Worm (Caenorhabditis elegans) whole organism, mixed stage, embryonic: ENCODE data around the gene M03B6.4.

Source experiments
- M03D4.4 ChIP-seq: sonication (generic microtip); optimal IDR thresholded peaks from 2 replicates; lab custom pipeline; 2017; ENCODE audit warnings: mild to moderate bottlenecking, missing genetic modification characterization, missing compliant biosample characterization
- bed-3 ChIP-seq: fragments of 200-800 bp; sonication (Bioruptor generic); optimal IDR thresholded peaks from 3 replicates; lab custom pipeline; 2018; ENCODE audit warnings: mild to moderate bottlenecking, missing genetic modification characterization, moderate library complexity, missing compliant biosample characterization
- blmp-1 ChIP-seq: fragments of 150-350 bp; optimal IDR thresholded peaks from 2 replicates; lab custom pipeline; 2014; ENCODE audit warnings: missing biosample characterization, missing genetic modification characterization
- ceh-39 ChIP-seq: fragments of 150-350 bp; optimal IDR thresholded peaks from 2 replicates; lab custom pipeline; 2014; ENCODE audit warnings: missing biosample characterization, missing genetic modification characterization
- ceh-43 ChIP-seq: fragments of 200-800 bp; sonication (Bioruptor generic); optimal IDR thresholded peaks from 2 replicates; lab custom pipeline; 2018; ENCODE audit warnings: mild to moderate bottlenecking, missing genetic modification characterization, moderate library complexity, missing compliant biosample characterization
- ceh-83 ChIP-seq: fragments of 200-800 bp; sonication (Bioruptor generic); optimal IDR thresholded peaks from 2 replicates; lab custom pipeline; 2018; ENCODE audit warnings: mild to moderate bottlenecking, missing genetic modification characterization, missing compliant biosample characterization
- ces-1 ChIP-seq: fragments of 150-350 bp; optimal IDR thresholded peaks from 2 replicates; lab custom pipeline; 2014; ENCODE audit warnings: missing biosample characterization, missing genetic modification reagents, missing genetic modification characterization
- cnd-1 ChIP-seq: fragments of 200-800 bp; sonication (Bioruptor generic); optimal IDR thresholded peaks from 2 replicates; lab custom pipeline; 2018; ENCODE audit warnings: mild to moderate bottlenecking, missing genetic modification characterization, missing compliant biosample characterization
- drap-1 ChIP-seq: fragments of 200-800 bp; sonication (Bioruptor generic); optimal IDR thresholded peaks from 3 replicates; lab custom pipeline; 2018; ENCODE audit warnings: mild to moderate bottlenecking, missing genetic modification characterization, missing compliant biosample characterization
- elt-1 ChIP-seq: sonication (generic microtip); optimal IDR thresholded peaks from 2 replicates; lab custom pipeline; 2017; ENCODE audit warnings: missing genetic modification characterization, mild to moderate bottlenecking, missing compliant biosample characterization, antibody characterized with exemption, moderate library complexity, borderline replicate concordance; ENCODE audit not compliant: insufficient read depth
- elt-3 ChIP-seq: fragments of 150-350 bp; optimal IDR thresholded peaks from 2 replicates; lab custom pipeline; 2014; ENCODE audit warnings: missing biosample characterization, missing genetic modification characterization
- flh-1 ChIP-seq: fragments of 200-800 bp; sonication (Bioruptor generic); optimal IDR thresholded peaks from 2 replicates; lab custom pipeline; 2018; ENCODE audit warnings: mild to moderate bottlenecking, missing genetic modification characterization, moderate library complexity, missing compliant biosample characterization
- ham-2 ChIP-seq: fragments of 200-800 bp; sonication (Bioruptor generic); optimal IDR thresholded peaks from 2 replicates; lab custom pipeline; 2018; ENCODE audit warnings: mild to moderate bottlenecking, missing genetic modification characterization, missing compliant biosample characterization
- hlh-1 ChIP-seq: fragments of 150-350 bp; optimal IDR thresholded peaks from 2 replicates; lab custom pipeline; 2014; ENCODE audit warnings: missing biosample characterization, missing genetic modification reagents, missing genetic modification characterization
- lin-13 ChIP-seq: fragments of 150-350 bp; optimal IDR thresholded peaks from 2 replicates; lab custom pipeline; 2014; ENCODE audit warnings: missing biosample characterization, missing genetic modification characterization
- lin-32 ChIP-seq: fragments of 200-800 bp; sonication (Bioruptor generic); optimal IDR thresholded peaks from 2 replicates; lab custom pipeline; 2018; ENCODE audit warnings: mild to moderate bottlenecking, missing genetic modification characterization, missing compliant biosample characterization
- lsy-2 ChIP-seq: fragments of 150-350 bp; optimal IDR thresholded peaks from 2 replicates; lab custom pipeline; 2014; ENCODE audit warnings: missing biosample characterization, missing genetic modification characterization
- mab-5 ChIP-seq: fragments of 150-350 bp; optimal IDR thresholded peaks from 2 replicates; lab custom pipeline; 2014; ENCODE audit warnings: missing biosample characterization, missing genetic modification characterization
- mep-1 ChIP-seq: fragments of 150-350 bp; optimal IDR thresholded peaks from 2 replicates; lab custom pipeline; 2017; ENCODE audit warnings: missing biosample characterization, missing genetic modification reagents, missing genetic modification characterization, inconsistent platforms
- mls-2 ChIP-seq: sonication (generic microtip); optimal IDR thresholded peaks from 2 replicates; lab custom pipeline; 2016; ENCODE audit warnings: mild to moderate bottlenecking, missing genetic modification characterization, moderate library complexity, missing compliant biosample characterization
- nhr-12 ChIP-seq: fragments of 150-350 bp; optimal IDR thresholded peaks from 2 replicates; lab custom pipeline; 2014; ENCODE audit warnings: missing biosample characterization, missing genetic modification characterization
- nhr-2 ChIP-seq: fragments of 150-350 bp; optimal IDR thresholded peaks from 2 replicates; lab custom pipeline; 2014; ENCODE audit warnings: missing biosample characterization, missing genetic modification characterization
- nhr-28 ChIP-seq: fragments of 150-350 bp; optimal IDR thresholded peaks from 2 replicates; lab custom pipeline; 2014; ENCODE audit warnings: missing biosample characterization, missing genetic modification characterization
- pha-4 ChIP-seq: fragments of 150-350 bp; optimal IDR thresholded peaks from 2 replicates; lab custom pipeline; 2018; ENCODE audit warnings: missing biosample characterization, missing genetic modification reagents, missing genetic modification characterization
- sem-2 ChIP-seq: fragments of 200-800 bp; sonication (Bioruptor generic); optimal IDR thresholded peaks from 2 replicates; lab custom pipeline; 2018; ENCODE audit warnings: mild to moderate bottlenecking, missing genetic modification characterization, missing compliant biosample characterization
- snpc-4 ChIP-seq: fragments of 150-350 bp; optimal IDR thresholded peaks from 2 replicates; lab custom pipeline; 2014; ENCODE audit warnings: missing biosample characterization, missing genetic modification characterization
- tbx-8 ChIP-seq: fragments of 200-800 bp; sonication (Bioruptor generic); optimal IDR thresholded peaks from 2 replicates; lab custom pipeline; 2018; ENCODE audit warnings: mild to moderate bottlenecking, missing genetic modification characterization, moderate library complexity, missing compliant biosample characterization
- unc-39 ChIP-seq: fragments of 150-350 bp; optimal IDR thresholded peaks from 2 replicates; lab custom pipeline; 2014; ENCODE audit warnings: missing biosample characterization, missing genetic modification characterization
- unc-62 ChIP-seq: fragments of 150-350 bp; optimal IDR thresholded peaks from 2 replicates; lab custom pipeline; 2014; ENCODE audit warnings: missing biosample characterization, missing genetic modification reagents, missing genetic modification characterization
- zip-8 ChIP-seq: fragments of 150-350 bp; optimal IDR thresholded peaks from 2 replicates; lab custom pipeline; 2014; ENCODE audit warnings: missing biosample characterization, missing genetic modification characterization
- ztf-11 ChIP-seq: fragments of 150-350 bp; optimal IDR thresholded peaks from 2 replicates; lab custom pipeline; 2014; ENCODE audit warnings: missing biosample characterization, missing genetic modification characterization

Gene M03B6.4

DNA sequence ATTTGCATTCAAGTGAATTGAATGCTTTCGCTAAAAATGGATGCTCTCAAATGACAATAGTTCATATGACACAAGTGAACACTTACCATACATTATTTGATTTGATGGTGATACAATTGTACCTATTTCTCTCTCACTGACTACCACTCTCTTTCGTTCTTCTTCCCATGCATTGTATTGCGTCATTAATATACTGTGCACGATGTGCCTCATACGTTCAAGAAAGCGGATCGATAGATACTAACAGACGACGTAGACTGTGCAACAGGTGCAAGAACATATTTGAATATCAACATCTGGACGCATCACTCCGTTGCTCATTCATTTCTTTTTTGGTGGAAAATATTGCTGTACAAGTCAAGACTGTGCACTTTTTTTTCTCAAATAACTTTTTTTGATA is at the start of gene M03B6.4:
TSS of gene M03B6.4 (plus strand) at position 149 of the 400 bp plus-strand sequence.
- TF ChIP-seq elt-1 (tag; lab: Kevin White, UChicago) (no peak), mls-2 (tag; lab: Kevin White, UChicago) (no peak), cnd-1 (tag; lab: Kevin White, UChicago) (peak; percentile 10), ceh-83 (GFP tag; lab: Kevin White, UChicago) (no peak), zip-8 (tag; lab: Kevin White, UChicago) (peak; percentile 93), nhr-2 (tag; lab: Kevin White, UChicago) (peak; percentile 33), flh-1 (GFP tag; lab: Kevin White, UChicago) (no peak), ceh-39 (peak; percentile 82), nhr-28 (no peak)

DNA sequence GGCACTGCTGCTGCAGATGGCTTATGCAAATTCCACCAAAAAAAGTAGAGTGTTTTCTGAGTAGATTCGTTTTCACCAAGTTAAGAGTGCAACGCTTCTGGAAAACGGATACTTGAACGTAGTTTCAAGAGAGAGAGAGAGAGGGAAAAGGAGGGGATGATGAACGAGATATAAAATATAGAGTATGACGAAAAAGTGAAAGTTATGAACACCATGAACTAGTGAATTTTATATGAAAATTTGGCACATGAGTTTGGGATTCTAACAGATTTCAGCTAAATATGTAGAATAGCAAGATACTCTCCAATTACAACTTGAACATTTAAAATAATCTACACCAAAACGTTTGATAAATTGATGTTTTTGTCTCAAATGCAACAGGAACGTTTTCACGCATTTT is 48.9 kb upstream of the M03B6.4 start, which contains the start of gene obr-3:
TSS of gene obr-3 (minus strand) at position 101 of the 400 bp plus-strand sequence.
- TF ChIP-seq flh-1 (GFP tag; lab: Kevin White, UChicago) (no peak), hlh-1 (no peak), bed-3 (GFP tag; lab: Kevin White, UChicago) (no peak), unc-62 (GFP tag; lab: Kevin White, UChicago) (no peak), nhr-2 (tag; lab: Kevin White, UChicago) (no peak), snpc-4 (no peak), ceh-83 (GFP tag; lab: Kevin White, UChicago) (no peak), mab-5 (tag; lab: Kevin White, UChicago) (no peak), ceh-43 (GFP tag; lab: Kevin White, UChicago) (no peak), M03D4.4 (no peak), elt-3 (tag; lab: Kevin White, UChicago) (no peak), blmp-1 (tag; lab: Kevin White, UChicago) (no peak), lsy-2 (no peak), lin-13 (no peak), tbx-8 (GFP tag; lab: Kevin White, UChicago) (no peak), ceh-39 (no peak)

DNA sequence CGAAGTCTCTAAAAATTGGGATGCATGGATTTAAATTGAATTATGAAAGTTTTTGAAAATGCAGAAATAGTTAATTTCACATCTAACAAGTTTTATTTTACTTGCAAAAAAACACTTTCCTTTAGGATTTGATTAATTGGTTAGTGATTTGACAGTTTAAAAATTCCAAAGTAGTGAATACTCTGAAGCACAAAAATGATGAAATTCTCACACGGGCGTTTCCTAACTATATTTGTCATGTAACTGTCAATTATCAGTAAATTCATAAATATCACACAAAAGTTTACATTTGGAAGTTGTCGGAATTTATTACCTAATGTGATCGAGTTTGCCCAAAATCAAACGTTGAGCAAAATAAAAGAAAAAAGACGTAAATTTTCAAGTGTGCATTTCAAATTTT is 47.5 kb upstream of the M03B6.4 start:
- TF ChIP-seq unc-39 (tag; lab: Kevin White, UChicago) = no peak
- no peak for TF ChIP-seq snpc-4
- TF ChIP-seq ceh-39 = no peak
- no peak for TF ChIP-seq nhr-2 (tag; lab: Kevin White, UChicago)

DNA sequence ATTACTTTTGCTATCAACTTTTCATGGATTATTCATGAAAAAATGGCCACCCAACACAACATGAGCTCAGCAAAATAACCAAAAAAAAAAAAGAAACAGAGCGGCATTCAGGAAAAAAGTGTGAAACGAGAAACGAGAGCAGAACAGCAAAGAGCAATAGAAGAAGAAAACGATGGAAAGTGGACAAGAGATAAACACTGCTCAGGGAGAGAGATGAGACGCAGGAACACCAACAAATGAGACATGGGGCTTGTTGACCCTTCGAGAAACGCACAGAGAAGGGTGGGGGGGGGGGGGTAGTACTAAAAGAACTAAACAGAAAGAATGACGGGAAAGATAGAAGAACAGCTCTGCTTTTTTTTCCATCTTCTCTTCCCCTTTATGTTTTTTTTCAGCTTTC is 46.7 kb upstream of the M03B6.4 start:
- TF ChIP-seq lin-32 (GFP tag; lab: Kevin White, UChicago) (no peak), zip-8 (tag; lab: Kevin White, UChicago) (no peak), tbx-8 (GFP tag; lab: Kevin White, UChicago) (no peak), mep-1 (no peak), M03D4.4 (no peak), nhr-2 (tag; lab: Kevin White, UChicago) (no peak), drap-1 (GFP tag; lab: Kevin White, UChicago) (no peak), ces-1 (GFP tag; lab: Kevin White, UChicago) (no peak), ztf-11 (tag; lab: Kevin White, UChicago) (no peak), hlh-1 (no peak), sem-2 (GFP tag; lab: Kevin White, UChicago) (no peak), ham-2 (no peak), unc-39 (tag; lab: Kevin White, UChicago) (no peak), pha-4 (tag; lab: Kevin White, UChicago) (no peak), blmp-1 (tag; lab: Kevin White, UChicago) (no peak), bed-3 (GFP tag; lab: Kevin White, UChicago) (no peak), mls-2 (tag; lab: Kevin White, UChicago) (no peak), nhr-12 (tag; lab: Kevin White, UChicago) (no peak)

DNA sequence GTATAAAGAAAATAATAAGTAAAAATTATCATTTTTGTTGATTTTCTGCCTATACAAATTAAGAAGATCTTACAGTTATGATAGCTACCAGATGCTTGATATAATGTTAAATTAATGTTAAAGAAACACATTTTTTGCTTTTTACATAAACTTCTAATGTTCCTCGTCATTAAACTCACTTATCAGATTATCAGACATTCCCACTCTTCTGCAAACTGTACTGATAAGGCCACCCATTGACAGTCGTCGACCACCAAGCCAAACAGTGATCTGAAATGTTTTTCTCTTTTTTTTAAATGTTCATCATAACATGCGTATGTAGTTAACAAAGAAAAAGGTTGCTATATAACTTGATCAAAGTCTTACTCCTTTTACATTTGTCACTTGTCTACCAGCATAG is 39.9 kb upstream of the M03B6.4 start:
- TF ChIP-seq lin-32 (GFP tag; lab: Kevin White, UChicago) (no peak), elt-3 (tag; lab: Kevin White, UChicago) (no peak), M03D4.4 (no peak), flh-1 (GFP tag; lab: Kevin White, UChicago) (no peak)
